Fruit fly (Drosophila melanogaster): ENCODE results near the gene Cox10.

dm6 chr2L:10356508-10356907 lies 25.2 kb downstream of the Cox10 start, which contains the start of the genes CtsL4 and ClpP:
- TF ChIP-seq EcR (GFP tag; optimal IDR thresholded peaks at IDR 0.05) (no peak), fd96Ca (GFP tag; IDR thresholded peaks at IDR 0.05) (no peak), CG9948 (tag; optimal IDR thresholded peaks at IDR 0.05) (no peak), Pif1A (GFP tag; optimal IDR thresholded peaks at IDR 0.05) (no peak), CG4496 (GFP tag; IDR thresholded peaks at IDR 0.05) (no peak), Pif1B (GFP tag; optimal IDR thresholded peaks at IDR 0.05) (no peak)
